Worm (Caenorhabditis elegans) whole organism, L2 larva: ENCODE data around the gene W02H5.2.

Experiments
- ZK546.5 ChIP-seq: sonication (generic microtip); optimal IDR thresholded peaks from 2 replicates; lab custom pipeline; 2017; ENCODE audit warnings: missing biosample characterization, missing genetic modification characterization
- alr-1 ChIP-seq: fragments of 150-350 bp; optimal IDR thresholded peaks from 2 replicates; lab custom pipeline; 2014; ENCODE audit warnings: missing biosample characterization, missing genetic modification characterization
- ama-1 ChIP-seq: fragments of 150-350 bp; optimal IDR thresholded peaks from 2 replicates; lab custom pipeline; 2018; ENCODE audit warnings: inconsistent platforms
- blmp-1 ChIP-seq: sonication (generic microtip); optimal IDR thresholded peaks from 2 replicates; lab custom pipeline; 2017; ENCODE audit warnings: missing genetic modification characterization, mild to moderate bottlenecking, missing compliant biosample characterization, antibody characterized with exemption, moderate library complexity; ENCODE audit not compliant: insufficient read depth
- egl-27 ChIP-seq: sonication (generic microtip); optimal IDR thresholded peaks from 3 replicates; lab custom pipeline; 2017; ENCODE audit warnings: missing biosample characterization, missing genetic modification reagents, missing genetic modification characterization
- mdl-1 ChIP-seq, 2 experiments: fragments of 150-350 bp in 1 of 2; sonication (generic microtip) in 1 of 2; optimal IDR thresholded peaks; 2 replicates each; lab custom pipeline; 2017; ENCODE audit warnings: missing biosample characterization in 2 of 2, missing genetic modification characterization in 2 of 2
- nhr-21 ChIP-seq: fragments of 150-350 bp; optimal IDR thresholded peaks from 2 replicates; lab custom pipeline; 2014; ENCODE audit warnings: missing biosample characterization, missing genetic modification characterization
- nhr-23 ChIP-seq: fragments of 150-350 bp; optimal IDR thresholded peaks from 2 replicates; lab custom pipeline; 2014; ENCODE audit warnings: missing biosample characterization, missing genetic modification reagents, missing genetic modification characterization
- nhr-237 ChIP-seq: fragments of 150-350 bp; optimal IDR thresholded peaks from 2 replicates; lab custom pipeline; 2014; ENCODE audit warnings: missing biosample characterization, missing genetic modification characterization
- ztf-1 ChIP-seq: fragments of 200-800 bp; sonication (Bioruptor generic); conservative IDR thresholded peaks from 2 replicates; pipeline ENCODE4 v1.3.6; 2022; ENCODE audit warnings: missing genetic modification characterization, missing compliant biosample characterization
- ztf-11 ChIP-seq: sonication (generic microtip); optimal IDR thresholded peaks from 2 replicates; lab custom pipeline; 2017; ENCODE audit warnings: missing biosample characterization, missing genetic modification characterization
- ztf-4 ChIP-seq: fragments of 150-350 bp; optimal IDR thresholded peaks from 2 replicates; lab custom pipeline; 2014; ENCODE audit warnings: missing biosample characterization, missing genetic modification characterization

ce11 chrV:2694389-2694788, 55.3 kb downstream of the W02H5.2 start, which contains the start of gene Y45G12B.2:
- TF ChIP-seq ztf-11 (tag; lab: Kevin White, UChicago) (no peak), nhr-237 (no peak), ama-1 (no peak), mdl-1 (tag; optimal IDR thresholded peaks at IDR 0.05; lab: Kevin White, UChicago) (no peak), egl-27 (tag; lab: Kevin White, UChicago) (no peak), ztf-4 (tag; lab: Kevin White, UChicago) (no peak), blmp-1 (tag; lab: Kevin White, UChicago) (no peak), ztf-1 (GFP tag; lab: Robert Waterston, UW) (no peak), nhr-23 (tag; lab: Kevin White, UChicago) (no peak), ZK546.5 (no peak), alr-1 (no peak), nhr-21 (peak; percentile 62)
